Worm (Caenorhabditis elegans): ENCODE measurements around the gene ssp-35.

Gene ssp-35

DNA sequence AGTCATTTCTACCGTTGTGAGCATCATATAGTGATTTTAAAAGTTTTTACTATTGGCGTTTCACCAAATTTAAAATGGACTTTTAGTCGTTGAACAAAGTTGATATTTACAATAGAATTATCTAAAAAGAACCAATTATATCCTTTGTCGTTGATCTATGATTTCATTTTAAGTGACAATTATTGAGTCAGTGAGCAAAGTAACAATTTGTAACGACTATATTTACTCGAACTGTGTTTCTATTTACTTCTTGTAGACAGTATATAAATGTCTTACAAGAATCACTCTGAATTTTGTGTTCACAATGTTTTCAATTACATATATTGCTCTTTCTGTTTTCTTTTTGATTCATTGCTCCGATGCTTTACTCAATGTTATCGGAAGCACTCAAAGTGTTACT, 22.5 kb downstream of the ssp-35 start, which contains the start of gene ttr-22:
Gene ttr-22 (plus strand): TSS at position 301 of the 400 bp plus-strand sequence.
- no peak for TF ChIP-seq bed-2 (GFP tag; IDR thresholded peaks at IDR 0.05)

DNA sequence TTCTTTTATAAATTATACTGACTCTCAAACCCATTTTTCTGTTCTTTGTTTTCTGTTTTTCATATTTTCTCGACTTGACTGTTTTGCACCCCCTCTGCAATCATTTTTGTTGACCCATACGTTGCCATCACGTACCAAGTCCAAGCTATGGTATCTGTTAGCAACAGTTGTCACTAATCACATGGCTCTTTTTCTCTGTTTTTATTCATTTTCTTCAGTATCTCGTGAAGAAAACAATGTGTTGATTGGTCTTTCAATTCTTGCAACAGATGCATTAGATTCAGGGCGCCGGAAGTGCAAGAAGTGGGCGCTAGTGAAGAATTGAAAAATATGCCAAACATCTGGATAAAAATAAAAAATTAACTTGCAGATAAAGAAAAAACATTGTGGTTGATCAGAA, 28.1 kb downstream of the ssp-35 start:
- TF ChIP-seq hmg-1.2 (GFP tag; IDR thresholded peaks at IDR 0.05) (no peak), nhr-90 (tag; optimal IDR thresholded peaks at IDR 0.05) (no peak), madf-3 (GFP tag; IDR thresholded peaks at IDR 0.05) (no peak), ztf-28 (GFP tag; IDR thresholded peaks at IDR 0.05) (no peak), snpc-4 (GFP tag; optimal IDR thresholded peaks at IDR 0.05) (no peak), snpc-4 (tag; optimal IDR thresholded peaks at IDR 0.05) (no peak), ceh-100 (GFP tag; IDR thresholded peaks at IDR 0.05) (no peak), Y67H2A.10 (GFP tag; conservative IDR thresholded peaks at IDR 0.05) (no peak), B0336.3 (GFP tag; IDR thresholded peaks at IDR 0.05) (no peak), ccch-3 (GFP tag; optimal IDR thresholded peaks at IDR 0.05) (no peak), bed-2 (GFP tag; IDR thresholded peaks at IDR 0.05) (no peak), ceh-27 (GFP tag; optimal IDR thresholded peaks at IDR 0.05) (no peak), nhr-27 (tag; optimal IDR thresholded peaks at IDR 0.05) (no peak), atf-7 (tag; optimal IDR thresholded peaks at IDR 0.05) (no peak), lin-35 (GFP tag; optimal IDR thresholded peaks at IDR 0.05) (no peak), B0261.1 (tag; optimal IDR thresholded peaks at IDR 0.05) (no peak), ceh-58 (GFP tag; IDR thresholded peaks at IDR 0.05) (no peak), aptf-2 (GFP tag; conservative IDR thresholded peaks at IDR 0.05) (no peak)

DNA sequence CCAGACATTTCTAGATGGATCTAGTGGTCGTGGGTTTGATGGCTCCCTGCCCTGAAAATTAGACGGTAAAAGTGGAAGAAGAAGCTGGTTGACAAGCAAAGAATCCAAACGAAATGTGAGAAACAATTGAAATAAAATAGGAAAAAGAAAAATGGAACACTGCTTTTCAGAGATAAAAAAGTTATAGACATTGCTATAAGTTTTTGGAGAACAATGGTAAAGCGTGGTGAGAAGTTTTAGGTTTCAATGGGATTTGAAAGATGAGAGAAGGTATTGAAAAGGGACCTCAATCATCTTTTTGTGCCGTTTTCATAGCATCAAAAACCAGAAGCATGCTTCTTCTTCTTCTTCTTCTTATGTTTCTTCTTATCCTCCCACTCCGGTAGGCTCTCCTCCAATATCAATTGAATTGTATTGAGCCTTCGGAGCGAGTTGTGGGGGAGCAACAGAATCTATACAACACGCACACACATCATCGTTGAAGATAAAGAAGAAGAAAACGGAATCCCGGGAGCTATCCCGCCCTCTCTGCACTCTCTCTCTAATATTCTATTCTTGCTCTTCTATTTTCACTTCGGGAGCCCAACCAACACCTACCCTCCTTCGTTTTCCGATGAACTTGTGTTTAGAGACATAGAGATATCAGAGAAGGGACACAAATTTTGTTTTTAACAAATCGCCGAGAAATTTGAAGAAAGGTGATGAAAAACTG, 29.2 kb downstream of the ssp-35 start, which contains the start of gene myo-3:
Gene myo-3 (minus strand): TSS at position 51 of the 712 bp plus-strand sequence.
- no peak for TF ChIP-seq nfyb-1 (GFP tag; IDR thresholded peaks at IDR 0.05)
- TF ChIP-seq egrh-3 (GFP tag; IDR thresholded peaks at IDR 0.05): no peak
- no peak for TF ChIP-seq K11D2.4 (GFP tag; IDR thresholded peaks at IDR 0.05)
- no peak for TF ChIP-seq somi-1 (GFP tag; optimal IDR thresholded peaks at IDR 0.05)
- no peak for TF ChIP-seq fkh-3 (tag; optimal IDR thresholded peaks at IDR 0.05)
- no peak for TF ChIP-seq rec-8 (tag; optimal IDR thresholded peaks at IDR 0.05)
- no peak for TF ChIP-seq B0336.3 (GFP tag; IDR thresholded peaks at IDR 0.05)
- TF ChIP-seq nhr-80 (tag; optimal IDR thresholded peaks at IDR 0.05): no peak
- TF ChIP-seq attf-3 (GFP tag; conservative IDR thresholded peaks at IDR 0.05): no peak
- no peak for TF ChIP-seq ceh-40 (GFP tag; IDR thresholded peaks at IDR 0.05)
- no peak for TF ChIP-seq tlf-1 (GFP tag; optimal IDR thresholded peaks at IDR 0.05)
- no peak for TF ChIP-seq madf-8 (GFP tag; conservative IDR thresholded peaks at IDR 0.05)
- TF ChIP-seq Y53G8AR.9 (GFP tag; conservative IDR thresholded peaks at IDR 0.05): no peak
- no peak for TF ChIP-seq nhr-90 (tag; optimal IDR thresholded peaks at IDR 0.05)
- TF ChIP-seq ets-4 (GFP tag; optimal IDR thresholded peaks at IDR 0.05): no peak
- TF ChIP-seq B0019.2 (GFP tag; conservative IDR thresholded peaks at IDR 0.05): no peak
- TF ChIP-seq chd-7 (tag; optimal IDR thresholded peaks at IDR 0.05): no peak
- no peak for TF ChIP-seq C17E4.6 (GFP tag; IDR thresholded peaks at IDR 0.05)

DNA sequence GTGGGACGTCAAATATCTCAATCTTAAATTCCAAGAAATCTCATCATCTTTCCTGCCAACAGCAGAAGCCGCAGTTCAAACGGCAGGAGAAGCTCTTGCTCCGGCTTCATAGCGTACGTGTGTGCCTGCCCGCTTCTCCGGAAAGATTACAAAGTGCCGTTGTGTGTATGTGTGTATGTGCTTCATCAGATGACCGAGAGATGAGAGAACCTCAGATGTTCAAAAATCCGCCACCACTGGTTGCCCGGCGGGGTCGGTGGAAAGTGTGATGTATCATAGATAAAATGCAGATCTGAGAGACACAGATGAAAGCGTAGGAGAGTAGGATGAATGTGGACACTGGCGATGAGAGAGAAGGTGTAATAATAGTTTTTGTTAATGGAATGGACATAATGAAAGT, 30.2 kb downstream of the ssp-35 start:
- TF ChIP-seq madf-6 (GFP tag; IDR thresholded peaks at IDR 0.05) (no peak), Y67H2A.10 (GFP tag; conservative IDR thresholded peaks at IDR 0.05) (no peak), snpc-1.1 (tag; optimal IDR thresholded peaks at IDR 0.05; ENCODE audit: insufficient read depth) (no peak), cebp-2 (GFP tag; IDR thresholded peaks at IDR 0.05) (no peak), lin-40 (tag; optimal IDR thresholded peaks at IDR 0.05) (no peak), madf-3 (GFP tag; IDR thresholded peaks at IDR 0.05) (no peak), zim-3 (tag; optimal IDR thresholded peaks at IDR 0.05) (no peak), sea-2 (GFP tag; IDR thresholded peaks at IDR 0.05) (no peak), Y79H2A.3 (GFP tag; conservative IDR thresholded peaks at IDR 0.05) (no peak), nfya-2 (GFP tag; IDR thresholded peaks at IDR 0.05) (no peak), ztf-28 (GFP tag; IDR thresholded peaks at IDR 0.05) (no peak), nhr-90 (tag; optimal IDR thresholded peaks at IDR 0.05) (no peak), lin-35 (GFP tag; optimal IDR thresholded peaks at IDR 0.05) (no peak), lsy-27 (tag; optimal IDR thresholded peaks at IDR 0.05; ENCODE audit: borderline replicate concordance, insufficient read depth) (no peak), B0019.2 (GFP tag; conservative IDR thresholded peaks at IDR 0.05) (no peak), lin-26 (GFP tag; IDR thresholded peaks at IDR 0.05) (no peak)
